Fruit fly (Drosophila melanogaster): Measurements from ENCODE around the gene sog.

The sog gene

DNA sequence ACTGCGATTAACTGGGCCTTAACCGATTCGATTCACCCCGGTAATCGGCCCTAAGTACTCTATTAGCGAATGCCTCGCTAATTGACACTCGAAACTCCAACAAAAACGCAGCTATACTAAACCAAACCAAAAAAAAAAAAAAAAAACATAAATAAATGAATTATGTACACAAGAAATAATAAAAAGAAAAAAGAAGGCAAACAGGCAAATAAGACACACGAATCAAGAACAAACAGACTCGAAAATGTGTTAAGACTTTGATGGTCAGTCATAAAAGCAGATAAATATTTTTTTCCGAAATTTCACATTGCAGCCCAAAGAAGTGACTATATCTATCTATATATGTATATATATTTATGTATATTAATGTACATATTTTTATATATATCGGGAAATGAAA lies 6.7 kb upstream of the sog start (continued):
- TF ChIP-seq ERR (GFP tag; optimal IDR thresholded peaks at IDR 0.05) (no peak), cwo (GFP tag; optimal IDR thresholded peaks at IDR 0.05) (no peak), CG32532 (GFP tag; IDR thresholded peaks at IDR 0.05) (no peak), grn (GFP tag; optimal IDR thresholded peaks at IDR 0.05) (no peak), Fer1 (GFP tag; optimal IDR thresholded peaks at IDR 0.05) (peak; percentile 34), sob (GFP tag; IDR thresholded peaks at IDR 0.05) (0 out of 2 replicates have a peak, but pooled peaks have one; percentile 21), Mes4 (GFP tag; optimal IDR thresholded peaks at IDR 0.05) (no peak), cato (GFP tag; optimal IDR thresholded peaks at IDR 0.05; ENCODE audit: borderline replicate concordance) (no peak), gcm2 (GFP tag; optimal IDR thresholded peaks at IDR 0.05) (no peak), lab (GFP tag; optimal IDR thresholded peaks at IDR 0.05) (peak; percentile 43), seq (GFP tag; IDR thresholded peaks at IDR 0.05) (peak; percentile 51; the same call in 1 of the 2 replicates), so (GFP tag; IDR thresholded peaks at IDR 0.05) (0 out of 3 replicates have a peak, but pooled peaks have one; percentile 29), Sin3A (optimal IDR thresholded peaks at IDR 0.05) (no peak), Dfd (GFP tag; optimal IDR thresholded peaks at IDR 0.05) (no peak), Rfx (GFP tag; IDR thresholded peaks at IDR 0.05) (no peak; the same call in 1 of the 2 replicates), CG16815 (GFP tag; optimal IDR thresholded peaks at IDR 0.05) (no peak), CG31365 (tag; optimal IDR thresholded peaks at IDR 0.05) (no peak), CG7963 (GFP tag; IDR thresholded peaks at IDR 0.05; ENCODE audit: partially characterized antibody) (no peak), CG3281 (GFP tag; optimal IDR thresholded peaks at IDR 0.05) (peak; percentile 22), CG4404 (GFP tag; IDR thresholded peaks at IDR 0.05) (no peak), Atf3 (GFP tag; optimal IDR thresholded peaks at IDR 0.05) (no peak), ems (GFP tag; optimal IDR thresholded peaks at IDR 0.05) (no peak), Fer2 (tag; optimal IDR thresholded peaks at IDR 0.05) (no peak), CG9437 (GFP tag; optimal IDR thresholded peaks at IDR 0.05) (no peak), CG12659 (GFP tag; optimal IDR thresholded peaks at IDR 0.05) (peak; percentile 8), Lhr (GFP tag; optimal IDR thresholded peaks at IDR 0.05) (no peak), CG2129 (GFP tag; IDR thresholded peaks at IDR 0.05; ENCODE audit: partially characterized antibody) (no peak), H2.0 (GFP tag; IDR thresholded peaks at IDR 0.05) (no peak), CG3407 (GFP tag; optimal IDR thresholded peaks at IDR 0.05) (peak; percentile 18), CG17568 (GFP tag; optimal IDR thresholded peaks at IDR 0.05) (peak; percentile 18), CG10565 (GFP tag; optimal IDR thresholded peaks at IDR 0.05) (no peak), CG1792 (GFP tag; optimal IDR thresholded peaks at IDR 0.05) (no peak), Sox100B (GFP tag; optimal IDR thresholded peaks at IDR 0.05) (peak; percentile 13), nau (GFP tag; optimal IDR thresholded peaks at IDR 0.05) (no peak), CG2116 (GFP tag; optimal IDR thresholded peaks at IDR 0.05) (no peak), Mad (GFP tag; optimal IDR thresholded peaks at IDR 0.05) (no peak), bowl (GFP tag; IDR thresholded peaks at IDR 0.05) (no peak), ewg (GFP tag; optimal IDR thresholded peaks at IDR 0.05) (no peak), pho (GFP tag; optimal IDR thresholded peaks at IDR 0.05) (no peak), fd3F (GFP tag; optimal IDR thresholded peaks at IDR 0.05) (peak; percentile 16), CG11504 (tag; optimal IDR thresholded peaks at IDR 0.05) (peak; percentile 13), CG13424 (tag; optimal IDR thresholded peaks at IDR 0.05) (peak; percentile 8), vnd (GFP tag; IDR thresholded peaks at IDR 0.05; ENCODE audit: partially characterized antibody) (no peak), ken (GFP tag; IDR thresholded peaks at IDR 0.05) (no peak), Mrtf (GFP tag; IDR thresholded peaks at IDR 0.05) (no peak), CG10209 (GFP tag; optimal IDR thresholded peaks at IDR 0.05) (peak; percentile 20), CG7271 (tag; optimal IDR thresholded peaks at IDR 0.05) (no peak), luna (GFP tag; optimal IDR thresholded peaks at IDR 0.05) (no peak), ac (GFP tag; optimal IDR thresholded peaks at IDR 0.05) (no peak), btn (GFP tag; optimal IDR thresholded peaks at IDR 0.05) (no peak), h (optimal IDR thresholded peaks at IDR 0.05) (no peak), zen2 (GFP tag; IDR thresholded peaks at IDR 0.05; ENCODE audit: partially characterized antibody) (no peak)
